Worm (Caenorhabditis elegans) whole organism, late embryonic: ENCODE data around the gene R12C12.7.

Experiments used
- C38D4.7 ChIP-seq: fragments of 200-800 bp; sonication (Bioruptor generic); optimal IDR thresholded peaks from 2 replicates; lab custom pipeline; 2018; ENCODE audit warnings: mild to moderate bottlenecking, missing genetic modification characterization, moderate library complexity, missing compliant biosample characterization
- T23F11.4 ChIP-seq: fragments of 200-800 bp; sonication (Bioruptor generic); optimal IDR thresholded peaks from 2 replicates; lab custom pipeline; 2018; ENCODE audit warnings: mild to moderate bottlenecking, missing genetic modification characterization, missing compliant biosample characterization
- ceh-18 ChIP-seq: sonication (generic microtip); optimal IDR thresholded peaks from 2 replicates; lab custom pipeline; 2016; ENCODE audit warnings: missing genetic modification characterization, missing compliant biosample characterization
- ceh-19 ChIP-seq: fragments of 200-800 bp; sonication (Bioruptor generic); optimal IDR thresholded peaks from 2 replicates; lab custom pipeline; 2018; ENCODE audit warnings: mild to moderate bottlenecking, missing genetic modification characterization, missing compliant biosample characterization
- ceh-24 ChIP-seq: sonication (generic microtip); optimal IDR thresholded peaks from 2 replicates; lab custom pipeline; 2016; ENCODE audit warnings: mild to moderate bottlenecking, missing genetic modification characterization, missing compliant biosample characterization
- che-1 ChIP-seq: sonication (generic microtip); optimal IDR thresholded peaks from 2 replicates; lab custom pipeline; 2016; ENCODE audit warnings: mild to moderate bottlenecking, missing genetic modification characterization, missing compliant biosample characterization
- fkh-10 ChIP-seq: fragments of 150-350 bp; optimal IDR thresholded peaks from 2 replicates; lab custom pipeline; 2014; ENCODE audit warnings: missing biosample characterization, missing genetic modification reagents, missing genetic modification characterization
- hlh-30 ChIP-seq: sonication (generic microtip); optimal IDR thresholded peaks from 2 replicates; lab custom pipeline; 2017; ENCODE audit warnings: antibody characterized with exemption, missing genetic modification characterization, missing compliant biosample characterization; ENCODE audit not compliant: insufficient read depth
- nfya-1 ChIP-seq: sonication (generic microtip); optimal IDR thresholded peaks from 2 replicates; lab custom pipeline; 2017; ENCODE audit warnings: missing genetic modification characterization, mild to moderate bottlenecking, missing compliant biosample characterization, antibody characterized with exemption, moderate library complexity
- tbx-2 ChIP-seq: sonication (generic microtip); optimal IDR thresholded peaks from 2 replicates; lab custom pipeline; 2016; ENCODE audit warnings: missing genetic modification characterization, missing compliant biosample characterization

DNA sequence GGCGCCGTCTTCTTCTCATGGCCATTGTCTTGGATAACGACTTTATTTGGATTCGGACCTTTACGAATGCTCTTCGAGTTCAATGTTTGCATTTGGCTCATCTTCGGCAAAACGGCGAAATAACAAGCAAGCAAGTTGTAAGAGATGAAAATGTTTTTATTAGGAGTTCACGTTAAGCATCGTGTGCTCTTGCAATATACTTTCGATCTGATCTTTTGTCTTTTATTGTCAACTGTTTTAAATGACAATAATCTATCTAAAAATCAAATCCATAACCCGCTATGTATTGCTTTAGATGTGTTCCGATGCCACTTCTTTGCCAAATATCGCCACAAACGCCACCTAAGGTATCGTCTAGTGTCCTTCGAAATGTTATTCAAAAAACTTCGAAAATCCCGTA lies 39.4 kb downstream of the R12C12.7 start, which contains the start of gene ZK84.5:
- no peak for TF ChIP-seq che-1 (tag; lab: Kevin White, UChicago)
- no peak for TF ChIP-seq tbx-2
- TF ChIP-seq fkh-10 (GFP tag; lab: Kevin White, UChicago): no peak
- no peak for TF ChIP-seq ceh-19 (GFP tag; lab: Kevin White, UChicago)
- no peak for TF ChIP-seq C38D4.7
- no peak for TF ChIP-seq nfya-1 (tag; lab: Kevin White, UChicago)
- TF ChIP-seq ceh-18: no peak
- no peak for TF ChIP-seq hlh-30 (tag; lab: Kevin White, UChicago)
- TF ChIP-seq ceh-24 (tag; lab: Kevin White, UChicago): no peak
- no peak for TF ChIP-seq T23F11.4 (GFP tag; lab: Kevin White, UChicago)
